Worm (Caenorhabditis elegans) whole organism, mixed stage, embryonic: ENCODE measurements around the gene oac-7.

ENCODE experiments used
- drap-1 ChIP-seq: fragments of 200-800 bp; sonication (Bioruptor generic); optimal IDR thresholded peaks from 3 replicates; lab custom pipeline; 2018; ENCODE audit warnings: mild to moderate bottlenecking, missing genetic modification characterization, missing compliant biosample characterization
- elt-1 ChIP-seq: sonication (generic microtip); optimal IDR thresholded peaks from 2 replicates; lab custom pipeline; 2017; ENCODE audit warnings: missing genetic modification characterization, mild to moderate bottlenecking, missing compliant biosample characterization, antibody characterized with exemption, moderate library complexity, borderline replicate concordance; ENCODE audit not compliant: insufficient read depth
- lsy-2 ChIP-seq: fragments of 150-350 bp; optimal IDR thresholded peaks from 2 replicates; lab custom pipeline; 2014; ENCODE audit warnings: missing biosample characterization, missing genetic modification characterization
- nhr-2 ChIP-seq: fragments of 150-350 bp; optimal IDR thresholded peaks from 2 replicates; lab custom pipeline; 2014; ENCODE audit warnings: missing biosample characterization, missing genetic modification characterization
- nhr-28 ChIP-seq: fragments of 150-350 bp; optimal IDR thresholded peaks from 2 replicates; lab custom pipeline; 2014; ENCODE audit warnings: missing biosample characterization, missing genetic modification characterization
- snpc-4 ChIP-seq: fragments of 150-350 bp; optimal IDR thresholded peaks from 2 replicates; lab custom pipeline; 2014; ENCODE audit warnings: missing biosample characterization, missing genetic modification characterization
- ztf-11 ChIP-seq: fragments of 150-350 bp; optimal IDR thresholded peaks from 2 replicates; lab custom pipeline; 2014; ENCODE audit warnings: missing biosample characterization, missing genetic modification characterization

DNA sequence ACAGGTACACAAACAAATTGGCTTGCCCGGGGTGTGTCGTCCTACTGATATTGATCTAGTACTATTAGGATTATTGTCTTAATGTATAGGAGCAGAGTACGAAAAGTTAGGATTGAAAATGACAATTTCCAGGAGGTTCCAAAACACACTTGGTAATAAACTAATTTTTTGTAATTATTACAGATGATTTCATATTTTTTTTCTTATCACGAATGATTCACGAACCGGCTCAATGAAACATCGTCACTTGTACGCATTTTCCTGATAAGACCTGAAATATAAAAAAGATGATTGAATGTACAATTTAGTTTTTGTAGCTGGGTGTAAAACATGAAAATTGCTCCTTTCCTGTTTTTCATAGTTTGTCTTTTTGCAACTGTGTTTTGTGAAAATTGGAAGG is 7.2 kb upstream of the oac-7 start, which contains the start of the genes C31A11.13 and oac-6:
- TF ChIP-seq nhr-2 (tag; lab: Kevin White, UChicago) (no peak), lsy-2 (no peak), drap-1 (GFP tag; lab: Kevin White, UChicago) (no peak), nhr-28 (tag; lab: Kevin White, UChicago) (no peak), elt-1 (tag; lab: Kevin White, UChicago) (no peak), ztf-11 (no peak), snpc-4 (no peak)
